Fruit fly (Drosophila melanogaster) whole organism: ENCODE results near the gene CG17197.

Experiments
- CG8478 ChIP-seq: fragments of >200 bp; optimal IDR thresholded peaks from 2 replicates; lab custom pipeline; 2018; ENCODE audit warnings: inconsistent platforms
- Dll ChIP-seq: fragments of >200 bp; optimal IDR thresholded peaks from 2 replicates; lab custom pipeline; 2017
- EcR ChIP-seq, 2 experiments: fragments of >200 bp; optimal IDR thresholded peaks; 2 replicates each; lab custom pipeline; 2017; ENCODE audit warnings: missing biosample characterization in 2 of 2, missing genetic modification characterization in 2 of 2, missing genetic modification reagents in 2 of 2
- pan ChIP-seq: fragments of >200 bp; optimal IDR thresholded peaks from 2 replicates; lab custom pipeline; 2017
- psq ChIP-seq: fragments of >200 bp; optimal IDR thresholded peaks from 2 replicates; lab custom pipeline; 2017
- usp ChIP-seq: fragments of >200 bp; optimal IDR thresholded peaks from 2 replicates; lab custom pipeline; 2017; ENCODE audit warnings: missing biosample characterization, missing genetic modification characterization, mixed read lengths

Gene CG17197

DNA sequence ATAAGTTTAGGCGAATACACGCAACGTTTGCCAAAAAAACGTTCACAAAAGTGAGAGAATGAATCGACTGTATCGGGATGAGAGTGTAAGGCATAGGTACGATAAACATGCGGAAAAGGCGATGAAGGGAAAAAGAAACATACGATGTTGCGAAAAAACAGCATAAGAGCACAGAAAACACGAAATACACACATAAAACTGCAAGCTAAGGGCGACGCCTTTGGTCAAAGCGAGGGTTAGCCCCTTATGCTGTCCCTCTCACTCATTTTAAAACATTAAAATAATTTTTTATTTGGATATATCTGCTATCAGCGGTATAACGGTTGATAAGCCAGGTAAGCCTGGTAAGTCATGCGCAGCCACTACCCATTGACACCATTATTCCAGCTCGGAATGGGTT lies 35.4 kb downstream of the CG17197 start:
- TF ChIP-seq psq (no peak), usp (no peak), Dll (lab: Kevin White, UChicago) (no peak), pan (lab: Kevin White, UChicago) (no peak), CG8478 (lab: Kevin White, UChicago) (no peak), EcR (GFP tag; optimal IDR thresholded peaks at IDR 0.05; lab: Kevin White, UChicago) (no peak)

DNA sequence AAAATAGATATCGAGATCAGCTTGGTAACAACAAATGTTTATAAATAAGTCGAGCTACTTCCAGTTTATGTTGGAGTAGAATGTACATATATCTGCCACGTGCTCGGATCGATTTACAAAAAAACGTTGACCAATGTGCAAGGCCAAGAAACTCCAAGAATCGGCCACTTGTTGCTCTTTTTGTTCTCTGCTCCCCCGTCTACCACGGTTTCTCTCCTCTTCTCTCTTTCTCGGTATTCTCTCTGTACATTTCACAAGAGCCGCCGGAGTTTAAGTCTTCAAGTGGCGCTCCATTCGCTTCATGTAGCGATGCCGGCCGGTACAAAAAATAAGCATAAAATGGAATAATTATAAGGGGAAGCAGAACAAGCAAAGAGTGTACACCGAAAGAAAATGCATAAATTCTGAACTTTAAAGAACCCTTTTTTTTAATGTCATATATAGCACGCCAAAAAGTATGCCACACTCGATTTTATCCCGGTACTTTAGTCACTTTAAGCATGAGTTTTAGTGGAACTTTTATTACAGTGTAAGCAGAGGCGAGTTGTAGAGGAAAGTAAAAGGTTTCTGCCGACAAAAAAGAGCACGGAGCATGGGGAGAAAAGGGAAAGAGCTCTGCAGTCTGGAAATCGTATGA lies 37.3 kb downstream of the CG17197 start:
- peak in 1 of 2 experiments; percentile 49 for TF ChIP-seq EcR (GFP tag; optimal IDR thresholded peaks at IDR 0.05; lab: Kevin White, UChicago)
- no peak for TF ChIP-seq CG8478 (lab: Kevin White, UChicago)

DNA sequence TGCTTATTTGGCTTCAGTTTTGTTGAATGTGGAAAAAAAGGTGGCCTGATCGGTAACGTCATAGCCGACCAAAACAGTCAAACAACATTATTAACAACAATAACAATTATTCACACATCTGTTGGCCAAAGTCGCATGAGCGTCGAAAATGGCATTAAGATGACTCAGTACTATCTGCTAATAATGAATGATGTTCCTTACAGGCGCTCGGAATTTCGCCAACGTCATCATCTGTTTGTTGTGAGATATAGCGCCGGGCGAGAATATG lies 39.4 kb downstream of the CG17197 start:
- TF ChIP-seq pan (lab: Kevin White, UChicago) (no peak), Dll (lab: Kevin White, UChicago) (no peak), usp (no peak), CG8478 (lab: Kevin White, UChicago) (no peak), psq (no peak), EcR (GFP tag; optimal IDR thresholded peaks at IDR 0.05; lab: Kevin White, UChicago) (no peak)

DNA sequence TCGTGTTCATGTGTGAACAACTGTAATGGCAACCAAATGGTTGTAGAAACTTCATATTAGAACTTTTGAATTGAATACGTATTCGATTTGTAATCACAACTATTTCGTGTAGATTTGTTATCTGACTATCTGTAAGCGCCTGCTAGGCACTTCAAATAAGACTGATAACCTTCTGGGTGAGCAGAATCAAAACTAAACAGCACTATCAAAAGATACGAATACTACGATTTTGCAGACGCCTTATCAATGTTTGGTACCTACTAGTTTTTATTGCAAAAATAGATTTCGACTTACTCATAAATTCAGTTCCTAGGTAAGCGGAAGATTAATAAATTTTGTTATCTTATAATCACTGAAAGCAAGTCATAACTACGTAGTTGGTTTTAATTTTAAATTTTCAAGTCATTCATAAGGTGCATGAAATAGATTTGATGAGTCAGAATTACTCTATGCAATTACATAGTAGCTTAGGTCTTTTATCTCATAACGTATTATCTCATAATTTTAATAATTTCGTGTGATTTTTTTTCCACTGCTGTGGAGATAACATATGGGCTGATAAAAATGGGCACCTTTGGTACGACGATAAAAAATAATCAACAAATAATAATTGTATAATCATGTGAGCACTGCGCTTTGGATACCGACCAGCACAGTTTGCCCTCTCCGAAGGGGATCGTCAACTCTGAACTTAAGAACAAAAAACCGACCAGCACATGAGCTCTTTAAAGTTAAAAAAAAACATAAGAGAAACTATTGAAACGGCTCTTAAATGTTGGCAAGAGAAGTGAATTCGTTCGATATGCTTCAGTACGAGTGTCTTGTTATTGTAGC lies 40.0 kb downstream of the CG17197 start:
- TF ChIP-seq usp (no peak), psq (no peak), pan (lab: Kevin White, UChicago) (no peak), Dll (lab: Kevin White, UChicago) (no peak), CG8478 (lab: Kevin White, UChicago) (no peak), EcR (GFP tag; optimal IDR thresholded peaks at IDR 0.05; lab: Kevin White, UChicago) (no peak)

DNA sequence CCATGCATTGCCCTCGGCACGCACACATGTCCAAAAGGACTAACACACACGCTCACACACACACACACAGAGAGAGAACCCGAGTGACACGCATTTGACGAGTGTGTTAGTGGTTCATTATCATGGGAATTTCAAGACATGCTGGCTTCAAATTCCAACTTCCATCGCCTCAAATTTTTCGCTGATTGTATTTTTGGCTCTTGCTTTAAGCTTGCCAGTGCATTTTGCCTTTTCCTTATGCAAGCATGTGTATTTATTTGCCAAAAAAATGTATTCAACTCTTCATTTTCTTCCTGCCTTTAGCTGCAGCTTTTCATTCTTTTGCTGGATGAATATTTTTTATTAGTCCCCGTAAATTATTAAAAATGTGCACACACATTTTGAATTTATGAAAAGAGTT lies 51.4 kb downstream of the CG17197 start:
- no peak for TF ChIP-seq EcR (GFP tag; optimal IDR thresholded peaks at IDR 0.05; lab: Kevin White, UChicago)
- TF ChIP-seq Dll (lab: Kevin White, UChicago): no peak
- no peak for TF ChIP-seq usp
- TF ChIP-seq psq: no peak
